Fruit fly (Drosophila melanogaster): Measurements from ENCODE around the gene Obp19b.

The Obp19b gene

dm6 chrX:20448828-20449427, 32.4 kb downstream of the Obp19b start, which contains the start of gene tbc:
Gene tbc, plus strand, starts transcription at chrX:20449331.
- TF ChIP-seq pan (optimal IDR thresholded peaks at IDR 0.05) (no peak), usp (GFP tag; optimal IDR thresholded peaks at IDR 0.05) (no peak), Dll (optimal IDR thresholded peaks at IDR 0.05) (no peak), EcR (GFP tag; optimal IDR thresholded peaks at IDR 0.05) (no peak), CG8478 (optimal IDR thresholded peaks at IDR 0.05) (no peak), psq (optimal IDR thresholded peaks at IDR 0.05) (no peak)

dm6 chrX:20466382-20466928, 49.9 kb downstream of the Obp19b start:
- TF ChIP-seq pan (optimal IDR thresholded peaks at IDR 0.05), result no peak
- no peak for TF ChIP-seq psq (optimal IDR thresholded peaks at IDR 0.05)
- no peak for TF ChIP-seq EcR (GFP tag; optimal IDR thresholded peaks at IDR 0.05)
- no peak for TF ChIP-seq CG8478 (optimal IDR thresholded peaks at IDR 0.05)
- no peak for TF ChIP-seq Dll (optimal IDR thresholded peaks at IDR 0.05)

- no peak for TF ChIP-seq usp (GFP tag; optimal IDR thresholded peaks at IDR 0.05)
- TF ChIP-seq CG8478 (optimal IDR thresholded peaks at IDR 0.05), result no peak
- TF ChIP-seq EcR (GFP tag; optimal IDR thresholded peaks at IDR 0.05), result no peak
- TF ChIP-seq pan (optimal IDR thresholded peaks at IDR 0.05), result no peak
- no peak for TF ChIP-seq psq (optimal IDR thresholded peaks at IDR 0.05)
- no peak for TF ChIP-seq Dll (optimal IDR thresholded peaks at IDR 0.05)
Observed at dm6 chrX:20467155-20467554, 50.6 kb downstream of the Obp19b start, which contains the start of gene GstT3. Gene GstT3, plus strand, starts transcription at chrX:20467455.
